Worm (Caenorhabditis elegans) whole organism, midembryonic: ENCODE measurements around the gene srd-58.

Experiments used
- T22C8.4 ChIP-seq: fragments of 200-800 bp; sonication (Bioruptor generic); IDR thresholded peaks from 2 replicates; pipeline ENCODE4 v1.3.6; 2022; ENCODE audit warnings: missing genetic modification characterization, missing compliant biosample characterization
- cog-1 ChIP-seq: sonication (generic microtip); optimal IDR thresholded peaks from 2 replicates; lab custom pipeline; 2016; ENCODE audit warnings: missing genetic modification characterization, missing compliant biosample characterization
- flt-1 ChIP-seq: fragments of 200-800 bp; sonication (Bioruptor generic); IDR thresholded peaks from 2 replicates; pipeline ENCODE4 v1.3.6; 2022; ENCODE audit warnings: missing genetic modification characterization, missing compliant biosample characterization
- klf-2 ChIP-seq: fragments of 200-800 bp; sonication (Bioruptor generic); conservative IDR thresholded peaks from 2 replicates; pipeline ENCODE4 v1.3.6; 2022; ENCODE audit warnings: missing genetic modification reagents, missing genetic modification characterization, missing compliant biosample characterization
- med-1 ChIP-seq: sonication (generic microtip); optimal IDR thresholded peaks from 2 replicates; lab custom pipeline; 2017; ENCODE audit warnings: missing genetic modification characterization, mild to moderate bottlenecking, missing compliant biosample characterization, antibody characterized with exemption, missing genetic modification reagents; ENCODE audit not compliant: insufficient read depth
- ref-1 ChIP-seq: fragments of 200-800 bp; sonication (Bioruptor generic); conservative IDR thresholded peaks from 2 replicates; pipeline ENCODE4 v1.3.6; 2022; ENCODE audit warnings: missing genetic modification reagents, missing genetic modification characterization, missing compliant biosample characterization
- tab-1 ChIP-seq: fragments of 200-800 bp; sonication (Bioruptor generic); IDR thresholded peaks from 2 replicates; pipeline ENCODE4 v1.3.6; 2022; ENCODE audit warnings: missing genetic modification characterization, missing compliant biosample characterization
- ztf-23 ChIP-seq: fragments of 200-800 bp; sonication (Bioruptor generic); IDR thresholded peaks from 2 replicates; pipeline ENCODE4 v1.3.6; 2022; ENCODE audit warnings: missing genetic modification reagents, missing genetic modification characterization, missing compliant biosample characterization
- ztf-29 ChIP-seq: fragments of 200-800 bp; sonication (Bioruptor generic); IDR thresholded peaks from 2 replicates; pipeline ENCODE4 v1.3.6; 2022; ENCODE audit warnings: missing genetic modification reagents, missing genetic modification characterization, missing compliant biosample characterization

Gene srd-58

ce11 chrII:7204951-7205350, at the start of gene srd-58:
Gene srd-58, minus strand, starts transcription at chrII:7205051.
- TF ChIP-seq med-1 (GFP tag; lab: Kevin White, UChicago) (no peak), ref-1 (GFP tag; lab: Robert Waterston, UW) (no peak), ztf-23 (no peak)

- TF ChIP-seq flt-1, result no peak
- no peak for TF ChIP-seq cog-1 (tag; lab: Kevin White, UChicago)
- no peak for TF ChIP-seq ztf-29 (GFP tag; lab: Robert Waterston, UW)
- no peak for TF ChIP-seq ref-1 (GFP tag; lab: Robert Waterston, UW)
- TF ChIP-seq ztf-23, result no peak
- TF ChIP-seq T22C8.4 (GFP tag; lab: Robert Waterston, UW), result no peak
- TF ChIP-seq tab-1 (GFP tag; lab: Robert Waterston, UW), result no peak
- TF ChIP-seq klf-2, result no peak
- no peak for TF ChIP-seq med-1 (GFP tag; lab: Kevin White, UChicago)
Observed at ce11 chrII:7253073-7253472, 48.2 kb upstream of the srd-58 start, which contains the start of gene lsm-4. Gene lsm-4, minus strand, starts transcription at chrII:7253163.

- TF ChIP-seq T22C8.4 (GFP tag; lab: Robert Waterston, UW), result no peak
- no peak for TF ChIP-seq med-1 (GFP tag; lab: Kevin White, UChicago)
- no peak for TF ChIP-seq cog-1 (tag; lab: Kevin White, UChicago)
- TF ChIP-seq klf-2, result no peak
- no peak for TF ChIP-seq ref-1 (GFP tag; lab: Robert Waterston, UW)
- no peak for TF ChIP-seq ztf-29 (GFP tag; lab: Robert Waterston, UW)
- TF ChIP-seq flt-1, result no peak
- TF ChIP-seq ztf-23, result no peak
- TF ChIP-seq tab-1 (GFP tag; lab: Robert Waterston, UW), result no peak
Observed at ce11 chrII:7251978-7252377, 47.1 kb upstream of the srd-58 start, which contains the start of the genes prx-13 and ada-2. Gene prx-13, minus strand, starts transcription at chrII:7252015. Gene ada-2, plus strand, starts transcription at chrII:7252259.

- TF ChIP-seq klf-2, result no peak
- no peak for TF ChIP-seq tab-1 (GFP tag; lab: Robert Waterston, UW)
- no peak for TF ChIP-seq cog-1 (tag; lab: Kevin White, UChicago)
- no peak for TF ChIP-seq ztf-23
- no peak for TF ChIP-seq flt-1
- TF ChIP-seq ztf-29 (GFP tag; lab: Robert Waterston, UW), result no peak
Observed at ce11 chrII:7245576-7245975, 40.7 kb upstream of the srd-58 start, which contains the start of gene skpo-3. Gene skpo-3, plus strand, starts transcription at chrII:7245876.

- TF ChIP-seq tab-1 (GFP tag; lab: Robert Waterston, UW) (no peak), ztf-23 (no peak), klf-2 (no peak), med-1 (GFP tag; lab: Kevin White, UChicago) (no peak), flt-1 (no peak), T22C8.4 (GFP tag; lab: Robert Waterston, UW) (no peak), ref-1 (GFP tag; lab: Robert Waterston, UW) (no peak), ztf-29 (GFP tag; lab: Robert Waterston, UW) (no peak), cog-1 (tag; lab: Kevin White, UChicago) (no peak)
Observed at ce11 chrII:7242754-7243153, 37.9 kb upstream of the srd-58 start.

- TF ChIP-seq ztf-29 (GFP tag; lab: Robert Waterston, UW) (no peak), T22C8.4 (GFP tag; lab: Robert Waterston, UW) (no peak), flt-1 (no peak)
Observed at ce11 chrII:7239705-7240104, 34.9 kb upstream of the srd-58 start.

- no peak for TF ChIP-seq cog-1 (tag; lab: Kevin White, UChicago)
- TF ChIP-seq ztf-23, result no peak
- no peak for TF ChIP-seq med-1 (GFP tag; lab: Kevin White, UChicago)
- no peak for TF ChIP-seq ref-1 (GFP tag; lab: Robert Waterston, UW)
- no peak for TF ChIP-seq klf-2
- no peak for TF ChIP-seq T22C8.4 (GFP tag; lab: Robert Waterston, UW)
- no peak for TF ChIP-seq tab-1 (GFP tag; lab: Robert Waterston, UW)
- TF ChIP-seq flt-1, result no peak
- TF ChIP-seq ztf-29 (GFP tag; lab: Robert Waterston, UW), result no peak
Observed at ce11 chrII:7238791-7239190, 33.9 kb upstream of the srd-58 start.

- no peak for TF ChIP-seq klf-2
- no peak for TF ChIP-seq cog-1 (tag; lab: Kevin White, UChicago)
- TF ChIP-seq ztf-29 (GFP tag; lab: Robert Waterston, UW), result no peak
- TF ChIP-seq ztf-23, result no peak
- TF ChIP-seq T22C8.4 (GFP tag; lab: Robert Waterston, UW), result no peak
- no peak for TF ChIP-seq med-1 (GFP tag; lab: Kevin White, UChicago)
- TF ChIP-seq ref-1 (GFP tag; lab: Robert Waterston, UW), result no peak
- no peak for TF ChIP-seq flt-1
- TF ChIP-seq tab-1 (GFP tag; lab: Robert Waterston, UW), result no peak
Observed at ce11 chrII:7238248-7238647, 33.4 kb upstream of the srd-58 start, which contains the start of gene aqp-1. Gene aqp-1, minus strand, starts transcription at chrII:7238349.

- no peak for TF ChIP-seq med-1 (GFP tag; lab: Kevin White, UChicago)
- no peak for TF ChIP-seq flt-1
- TF ChIP-seq T22C8.4 (GFP tag; lab: Robert Waterston, UW), result no peak
- TF ChIP-seq ref-1 (GFP tag; lab: Robert Waterston, UW), result no peak
- no peak for TF ChIP-seq ztf-29 (GFP tag; lab: Robert Waterston, UW)
- TF ChIP-seq klf-2, result no peak
- no peak for TF ChIP-seq cog-1 (tag; lab: Kevin White, UChicago)
- no peak for TF ChIP-seq tab-1 (GFP tag; lab: Robert Waterston, UW)
- no peak for TF ChIP-seq ztf-23
Observed at ce11 chrII:7236937-7237336, 32.1 kb upstream of the srd-58 start.

- no peak for TF ChIP-seq cog-1 (tag; lab: Kevin White, UChicago)
- no peak for TF ChIP-seq tab-1 (GFP tag; lab: Robert Waterston, UW)
- no peak for TF ChIP-seq flt-1
- no peak for TF ChIP-seq ref-1 (GFP tag; lab: Robert Waterston, UW)
- no peak for TF ChIP-seq med-1 (GFP tag; lab: Kevin White, UChicago)
Observed at ce11 chrII:7233274-7233673, 28.4 kb upstream of the srd-58 start.
